Fruit fly (Drosophila melanogaster): ENCODE measurements around the gene CG18598.
A peak's percentile ranks its signal among the peaks of the same experiment; 100 is the strongest.

The CG18598 gene

DNA sequence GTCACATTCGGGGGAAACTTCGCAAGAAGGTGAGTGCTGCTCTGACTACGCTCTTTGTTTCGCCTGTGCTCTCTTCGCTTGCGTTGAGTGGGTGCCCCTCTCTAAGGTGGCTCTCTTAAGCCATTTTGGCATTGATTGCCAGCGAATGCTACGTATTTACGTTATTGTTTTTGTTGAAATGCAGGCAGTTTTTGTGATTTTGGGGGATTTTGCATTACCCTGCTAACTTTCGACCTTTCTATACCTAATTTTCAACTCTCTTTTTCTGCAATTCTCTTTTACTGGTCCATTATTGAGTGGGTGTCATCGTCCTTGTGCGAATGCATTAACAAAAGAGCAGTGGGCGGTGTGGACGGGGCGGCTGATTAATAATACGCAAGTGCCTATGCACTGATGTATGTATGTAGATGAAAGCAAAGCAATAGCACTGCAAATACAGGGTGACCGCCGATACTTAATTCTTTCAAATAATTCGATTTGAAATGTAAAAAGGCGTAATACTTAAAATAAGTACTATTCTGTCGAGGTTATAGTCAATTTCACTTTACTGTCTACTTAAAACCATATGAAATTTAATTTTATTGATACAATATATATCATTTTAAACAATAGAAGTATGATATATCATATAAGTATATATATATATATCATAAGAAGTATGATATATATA, 24.3 kb downstream of the CG18598 start:
- no peak for TF ChIP-seq CG5204 (GFP tag; optimal IDR thresholded peaks at IDR 0.05)
- peak; percentile 69 for TF ChIP-seq CG11617 (GFP tag; optimal IDR thresholded peaks at IDR 0.05)
- peak; percentile 45 for TF ChIP-seq CG7101 (tag; optimal IDR thresholded peaks at IDR 0.05)
- peak; percentile 13 for TF ChIP-seq bab1 (GFP tag; optimal IDR thresholded peaks at IDR 0.05)
- TF ChIP-seq CG33017 (tag; optimal IDR thresholded peaks at IDR 0.05), result peak; percentile 81
- peak; percentile 39 for TF ChIP-seq CG14711 (tag; optimal IDR thresholded peaks at IDR 0.05)

dm6 chr3R:18276688-18277087, 25.8 kb downstream of the CG18598 start:
- TF ChIP-seq CG33017 (tag; optimal IDR thresholded peaks at IDR 0.05), result no peak
- TF ChIP-seq Mnt (GFP tag; optimal IDR thresholded peaks at IDR 0.05), result no peak
- TF ChIP-seq CG5204 (GFP tag; optimal IDR thresholded peaks at IDR 0.05), result no peak
- no peak for TF ChIP-seq CG12768 (GFP tag; optimal IDR thresholded peaks at IDR 0.05)
- no peak for TF ChIP-seq ovo (GFP tag; optimal IDR thresholded peaks at IDR 0.05)
- no peak for TF ChIP-seq Crg-1 (GFP tag; optimal IDR thresholded peaks at IDR 0.05)
- no peak for TF ChIP-seq pad (GFP tag; optimal IDR thresholded peaks at IDR 0.05)
- no peak for TF ChIP-seq CG14711 (tag; optimal IDR thresholded peaks at IDR 0.05)
- no peak for TF ChIP-seq CG7101 (tag; optimal IDR thresholded peaks at IDR 0.05)
- TF ChIP-seq cnc (optimal IDR thresholded peaks at IDR 0.05), result no peak
- no peak for TF ChIP-seq cic (GFP tag; optimal IDR thresholded peaks at IDR 0.05)
- TF ChIP-seq Clk (GFP tag; optimal IDR thresholded peaks at IDR 0.05), result no peak
- no peak for TF ChIP-seq kay (GFP tag; ENCODE audit: borderline replicate concordance)
- no peak for TF ChIP-seq bab1 (GFP tag; optimal IDR thresholded peaks at IDR 0.05)
- TF ChIP-seq toe (GFP tag; optimal IDR thresholded peaks at IDR 0.05), result no peak

DNA sequence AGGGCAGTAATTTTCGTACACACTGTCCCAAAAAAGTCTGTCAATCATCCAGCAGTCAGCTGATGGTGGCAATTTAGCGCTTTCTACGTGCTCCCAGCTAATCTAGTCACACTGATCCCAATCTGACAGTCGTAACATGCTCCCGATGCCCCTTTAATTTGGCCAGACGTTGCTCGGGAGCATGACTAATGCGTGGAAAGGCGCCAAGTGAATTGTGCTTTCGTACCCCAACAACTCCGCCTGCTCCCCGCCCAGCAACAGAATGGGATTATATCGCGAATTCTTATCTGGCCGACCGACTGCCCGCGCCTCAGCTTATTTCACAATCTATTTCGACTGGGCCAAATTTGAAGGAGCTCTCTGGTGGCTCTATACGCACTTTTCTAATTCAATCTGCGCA, 26.5 kb downstream of the CG18598 start:
- no peak for TF ChIP-seq Mnt (GFP tag; optimal IDR thresholded peaks at IDR 0.05)
- no peak for TF ChIP-seq CG14711 (tag; optimal IDR thresholded peaks at IDR 0.05)
- no peak for TF ChIP-seq Crg-1 (GFP tag; optimal IDR thresholded peaks at IDR 0.05)
- TF ChIP-seq kay (GFP tag; ENCODE audit: borderline replicate concordance), result no peak
- TF ChIP-seq pad (GFP tag; optimal IDR thresholded peaks at IDR 0.05), result no peak
- no peak for TF ChIP-seq CG12768 (GFP tag; optimal IDR thresholded peaks at IDR 0.05)
- TF ChIP-seq cic (GFP tag; optimal IDR thresholded peaks at IDR 0.05), result no peak
- TF ChIP-seq ovo (GFP tag; optimal IDR thresholded peaks at IDR 0.05), result no peak
- TF ChIP-seq CG1620 (GFP tag; optimal IDR thresholded peaks at IDR 0.05), result no peak
- TF ChIP-seq CG7101 (tag; optimal IDR thresholded peaks at IDR 0.05), result no peak
- no peak for TF ChIP-seq CG7045 (GFP tag; optimal IDR thresholded peaks at IDR 0.05)
- no peak for TF ChIP-seq cnc (optimal IDR thresholded peaks at IDR 0.05)
- TF ChIP-seq Clk (GFP tag; optimal IDR thresholded peaks at IDR 0.05), result no peak

DNA sequence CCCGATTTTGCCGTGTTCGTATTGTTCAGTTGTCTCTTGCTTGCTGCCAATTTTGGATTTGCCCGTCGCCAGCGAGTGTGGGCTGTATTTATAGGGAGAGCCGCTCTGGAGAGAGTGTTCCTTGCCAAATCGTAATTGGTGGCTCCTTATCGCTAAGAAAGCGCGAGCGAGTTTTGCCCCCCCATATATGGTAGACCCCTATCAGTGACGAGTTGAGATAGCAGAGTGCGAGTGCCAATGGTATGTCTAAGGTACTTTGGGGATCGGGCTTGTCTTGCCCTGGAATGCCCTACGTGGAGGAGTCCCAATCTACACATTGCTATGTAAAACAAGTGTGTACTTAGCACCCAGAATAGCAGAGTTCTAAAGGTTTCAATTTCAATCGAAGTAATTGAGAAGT, 28.6 kb downstream of the CG18598 start, which contains the start of gene CG7142:
Gene CG7142 (minus strand): TSS at position 29 of the 400 bp plus-strand sequence.
- TF ChIP-seq kay (GFP tag; ENCODE audit: borderline replicate concordance), result peak; percentile 34
- peak; percentile 12 for TF ChIP-seq Mnt (GFP tag; optimal IDR thresholded peaks at IDR 0.05)
- peak; percentile 1 for TF ChIP-seq cic (GFP tag; optimal IDR thresholded peaks at IDR 0.05)
- no peak for TF ChIP-seq tj (GFP tag; optimal IDR thresholded peaks at IDR 0.05)
- TF ChIP-seq CG33017 (tag; optimal IDR thresholded peaks at IDR 0.05), result peak; percentile 18
- TF ChIP-seq CG11617 (GFP tag; optimal IDR thresholded peaks at IDR 0.05), result no peak

DNA sequence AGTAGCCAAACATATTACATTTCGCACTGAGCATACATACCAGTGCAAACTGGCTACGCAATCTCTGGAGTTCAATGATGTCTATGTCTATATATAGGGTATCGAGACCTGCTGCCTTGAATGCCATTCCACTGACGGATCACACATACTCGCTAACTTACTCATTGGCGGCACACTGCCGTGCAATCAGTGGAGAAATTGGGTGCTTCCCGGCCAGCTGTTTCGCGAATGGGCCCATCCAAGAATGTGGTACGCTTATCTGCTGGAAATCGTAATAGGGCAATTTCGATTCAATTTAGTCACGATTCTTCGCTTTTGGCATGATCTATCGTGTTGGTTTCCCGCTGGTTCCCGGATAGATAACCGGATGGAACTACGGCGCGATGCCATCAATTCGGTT, 29.2 kb downstream of the CG18598 start:
- TF ChIP-seq CG1620 (GFP tag; optimal IDR thresholded peaks at IDR 0.05) (no peak), cnc (optimal IDR thresholded peaks at IDR 0.05) (no peak), bab1 (GFP tag; optimal IDR thresholded peaks at IDR 0.05) (no peak), Hr96 (GFP tag; optimal IDR thresholded peaks at IDR 0.05) (no peak), CG33017 (tag; optimal IDR thresholded peaks at IDR 0.05) (no peak), CG5204 (GFP tag; optimal IDR thresholded peaks at IDR 0.05) (no peak), toe (GFP tag; optimal IDR thresholded peaks at IDR 0.05) (no peak)

DNA sequence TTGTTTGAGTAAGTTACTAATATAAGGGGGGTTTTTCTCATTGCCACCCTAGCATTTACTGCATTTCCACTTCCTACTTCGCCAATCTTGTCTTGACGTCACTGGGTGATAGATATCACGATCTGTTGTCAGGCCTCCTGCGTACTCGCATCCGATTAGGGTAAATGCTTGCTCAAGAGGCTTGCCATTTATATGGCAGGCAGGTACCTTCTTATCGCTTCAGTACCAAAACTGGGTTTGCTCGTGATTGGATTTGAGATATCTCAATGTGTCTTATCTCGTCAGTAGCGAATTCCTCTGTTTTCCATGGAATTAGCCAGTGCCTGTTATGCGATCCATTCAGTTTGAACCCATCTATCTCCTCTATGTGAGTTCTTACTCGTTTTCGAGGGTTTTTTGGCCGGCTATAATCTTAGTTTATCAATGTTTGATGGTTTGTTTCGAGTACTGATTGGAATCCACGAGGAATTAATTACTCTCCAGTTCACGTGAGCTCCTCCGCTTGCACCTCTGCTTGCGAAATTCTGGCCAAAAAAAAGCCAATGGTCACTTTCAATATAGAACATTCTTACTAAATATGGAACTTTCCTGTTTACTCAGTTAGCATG, 30.1 kb downstream of the CG18598 start:
- TF ChIP-seq CG7045 (GFP tag; optimal IDR thresholded peaks at IDR 0.05) (no peak), Crg-1 (GFP tag; optimal IDR thresholded peaks at IDR 0.05) (no peak), CG5204 (GFP tag; optimal IDR thresholded peaks at IDR 0.05) (no peak), CG1620 (GFP tag; optimal IDR thresholded peaks at IDR 0.05) (no peak), tj (GFP tag; optimal IDR thresholded peaks at IDR 0.05) (no peak), CG7101 (tag; optimal IDR thresholded peaks at IDR 0.05) (no peak), Clk (GFP tag; optimal IDR thresholded peaks at IDR 0.05) (no peak), CG11617 (GFP tag; optimal IDR thresholded peaks at IDR 0.05) (no peak), bab1 (GFP tag; optimal IDR thresholded peaks at IDR 0.05) (no peak), CG33017 (tag; optimal IDR thresholded peaks at IDR 0.05) (no peak), cic (GFP tag; optimal IDR thresholded peaks at IDR 0.05) (no peak), cnc (optimal IDR thresholded peaks at IDR 0.05) (no peak), Hr96 (GFP tag; optimal IDR thresholded peaks at IDR 0.05) (no peak), Mnt (GFP tag; optimal IDR thresholded peaks at IDR 0.05) (no peak), toe (GFP tag; optimal IDR thresholded peaks at IDR 0.05) (no peak), pad (GFP tag; optimal IDR thresholded peaks at IDR 0.05) (no peak)

DNA sequence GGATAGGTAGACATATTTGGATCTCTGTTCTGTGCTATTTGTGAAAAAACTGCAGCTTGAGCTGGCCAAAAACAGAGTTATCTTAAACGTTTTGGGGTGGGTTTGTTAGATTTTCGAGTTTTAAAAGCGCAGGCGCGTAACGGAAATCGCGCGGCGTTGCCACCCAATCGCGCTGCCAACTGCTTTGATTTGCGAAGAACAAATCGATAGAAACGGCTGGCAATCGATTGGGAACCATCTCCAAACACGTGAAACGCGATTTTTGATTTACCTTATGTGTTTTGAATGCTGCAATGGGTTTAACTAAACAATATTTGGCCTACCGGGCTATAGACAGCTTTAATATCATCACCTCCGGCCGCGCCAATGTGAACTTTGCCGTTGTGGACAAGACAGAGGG, 32.5 kb downstream of the CG18598 start, which contains the start of the genes CG14312 and CG8064:
Gene CG14312 (minus strand): TSS at position 88 of the 400 bp plus-strand sequence.
Gene CG8064 (plus strand): TSS at position 220 of the 400 bp plus-strand sequence.
- TF ChIP-seq bab1 (GFP tag; optimal IDR thresholded peaks at IDR 0.05), result peak; percentile 11
- no peak for TF ChIP-seq cnc (optimal IDR thresholded peaks at IDR 0.05)
- TF ChIP-seq Mnt (GFP tag; optimal IDR thresholded peaks at IDR 0.05), result peak; percentile 97
